Worm (Caenorhabditis elegans): Measurements from ENCODE around the gene Y51H4A.935.
A peak's percentile ranks its signal among the peaks of the same experiment; 100 is the strongest.

Y51H4A.935 gene

ce11 chrIV:16496491-16496890 lies 10.5 kb downstream of the Y51H4A.935 start:
- no peak for TF ChIP-seq daf-16 (GFP tag; optimal IDR thresholded peaks at IDR 0.05)
- TF ChIP-seq daf-16 (tag; optimal IDR thresholded peaks at IDR 0.05): no peak
- TF ChIP-seq zip-2 (tag; optimal IDR thresholded peaks at IDR 0.05): no peak
- TF ChIP-seq zfp-2 (tag; optimal IDR thresholded peaks at IDR 0.05): no peak
- peak; percentile 20 for TF ChIP-seq hlh-11 (tag; optimal IDR thresholded peaks at IDR 0.05)
- peak; percentile 42 for TF ChIP-seq hlh-30 (tag; optimal IDR thresholded peaks at IDR 0.05; ENCODE audit: insufficient read depth)
- TF ChIP-seq hmg-1.1 (GFP tag; IDR thresholded peaks at IDR 0.05): 0 out of 2 replicates have a peak, but pooled peaks have one; percentile 17
- TF ChIP-seq snpc-1.2 (GFP tag; IDR thresholded peaks at IDR 0.05): 0 out of 2 replicates have a peak, but pooled peaks have one; percentile 10
- peak in 1 of 2 experiments; percentile 5 for TF ChIP-seq lsy-2 (tag; optimal IDR thresholded peaks at IDR 0.05)

- TF ChIP-seq ces-1 (GFP tag; optimal IDR thresholded peaks at IDR 0.05) (peak; percentile 51), nhr-76 (tag; optimal IDR thresholded peaks at IDR 0.05) (no peak)
Observed at ce11 chrIV:16494007-16494406, 13.0 kb downstream of the Y51H4A.935 start.

ce11 chrIV:16492937-16493336 lies 14.1 kb downstream of the Y51H4A.935 start:
- peak in 1 of 2 experiments; percentile 64 for TF ChIP-seq unc-62 (GFP tag; optimal IDR thresholded peaks at IDR 0.05 in 1 of 2)
- TF ChIP-seq unc-62 (tag; optimal IDR thresholded peaks at IDR 0.05): no peak
- TF ChIP-seq lin-38 (GFP tag; IDR thresholded peaks at IDR 0.05): no peak

ce11 chrIV:16492327-16492726 lies 14.7 kb downstream of the Y51H4A.935 start:
- peak; percentile 41 for TF ChIP-seq F10B5.3 (tag; optimal IDR thresholded peaks at IDR 0.05)
- TF ChIP-seq Y75B8A.6 (GFP tag; IDR thresholded peaks at IDR 0.05): no peak; the same call in 1 of the 2 replicates
- peak; percentile 86 for TF ChIP-seq aha-1 (tag)
- TF ChIP-seq lin-39 (tag; optimal IDR thresholded peaks at IDR 0.05): no peak
- TF ChIP-seq lin-15B (tag; optimal IDR thresholded peaks at IDR 0.05): no peak
- peak; percentile 7 for TF ChIP-seq gei-8 (GFP tag; optimal IDR thresholded peaks at IDR 0.05)
- TF ChIP-seq unc-39 (tag; optimal IDR thresholded peaks at IDR 0.05): no peak
- peak; percentile 27; the same call in 1 of the 2 replicates for TF ChIP-seq tra-1 (GFP tag; IDR thresholded peaks at IDR 0.05)
- TF ChIP-seq set-16 (GFP tag; IDR thresholded peaks at IDR 0.05): peak; percentile 97
- no peak for TF ChIP-seq F44E2.7 (GFP tag; IDR thresholded peaks at IDR 0.05)
- TF ChIP-seq ceh-82 (tag; optimal IDR thresholded peaks at IDR 0.05): no peak
- TF ChIP-seq nhr-42 (GFP tag; IDR thresholded peaks at IDR 0.05): 0 out of 2 replicates have a peak, but pooled peaks have one; percentile 14
- TF ChIP-seq zfp-2 (tag; optimal IDR thresholded peaks at IDR 0.05): peak; percentile 23
- TF ChIP-seq F26F4.8 (GFP tag; conservative IDR thresholded peaks at IDR 0.05): no peak
- peak; percentile 78 for TF ChIP-seq nhr-6 (tag; optimal IDR thresholded peaks at IDR 0.05)
- TF ChIP-seq madf-9 (GFP tag; conservative IDR thresholded peaks at IDR 0.05): peak; percentile 92
- no peak for TF ChIP-seq nhr-237 (tag; optimal IDR thresholded peaks at IDR 0.05)
- no peak for TF ChIP-seq nhr-111 (GFP tag; optimal IDR thresholded peaks at IDR 0.05)
- no peak for TF ChIP-seq spr-3 (GFP tag; optimal IDR thresholded peaks at IDR 0.05)
- TF ChIP-seq rbr-2 (tag; optimal IDR thresholded peaks at IDR 0.05): peak; percentile 93
- no peak for TF ChIP-seq daf-12 (tag; optimal IDR thresholded peaks at IDR 0.05)
- no peak for TF ChIP-seq tag-97 (GFP tag; IDR thresholded peaks at IDR 0.05)
- TF ChIP-seq zag-1 (tag; optimal IDR thresholded peaks at IDR 0.05): no peak
- 0 out of 2 replicates have a peak, but pooled peaks have one; percentile 61 for TF ChIP-seq T26A8.4 (GFP tag; IDR thresholded peaks at IDR 0.05)
- peak in 1 of 2 experiments; percentile 18 for TF ChIP-seq unc-62 (GFP tag; optimal IDR thresholded peaks at IDR 0.05 in 1 of 2)
- no peak for TF ChIP-seq unc-62 (tag; optimal IDR thresholded peaks at IDR 0.05)
- TF ChIP-seq egl-27 (tag; optimal IDR thresholded peaks at IDR 0.05): no peak
- no peak for TF ChIP-seq Y105C5A.15 (GFP tag; IDR thresholded peaks at IDR 0.05)
- TF ChIP-seq ceh-32 (tag; optimal IDR thresholded peaks at IDR 0.05; ENCODE audit: poor library complexity): peak; percentile 63
- TF ChIP-seq lir-3 (tag; optimal IDR thresholded peaks at IDR 0.05): no peak
- peak; percentile 80 for TF ChIP-seq dmd-9 (GFP tag; IDR thresholded peaks at IDR 0.05)
- TF ChIP-seq Y48G9A.11 (GFP tag; IDR thresholded peaks at IDR 0.05): no peak
- TF ChIP-seq dmd-6 (GFP tag; IDR thresholded peaks at IDR 0.05): peak; percentile 81
- peak; percentile 94 for TF ChIP-seq dve-1 (tag; optimal IDR thresholded peaks at IDR 0.05; ENCODE audit: insufficient read depth)
- peak; percentile 78 for TF ChIP-seq pha-4 (GFP tag; IDR thresholded peaks at IDR 0.05)
- TF ChIP-seq pha-4 (tag; optimal IDR thresholded peaks at IDR 0.05): no peak

Measured in whole organism, L4 larva.